Worm (Caenorhabditis elegans): ENCODE results near the gene M02B1.4.

- TF ChIP-seq aly-2 (tag; optimal IDR thresholded peaks at IDR 0.05) (no peak), elt-3 (tag; optimal IDR thresholded peaks at IDR 0.05) (no peak), nhr-77 (tag; optimal IDR thresholded peaks at IDR 0.05) (no peak), nhr-237 (tag; optimal IDR thresholded peaks at IDR 0.05) (no peak)
These were observed 31.5 kb downstream of the M02B1.4 start, which contains the start of gene pin-2 for ce11 chrIV:12793621-12794020.

Measured in whole organism, L2 larva.